Worm (Caenorhabditis elegans): ENCODE results near the gene fbxb-50.

DNA sequence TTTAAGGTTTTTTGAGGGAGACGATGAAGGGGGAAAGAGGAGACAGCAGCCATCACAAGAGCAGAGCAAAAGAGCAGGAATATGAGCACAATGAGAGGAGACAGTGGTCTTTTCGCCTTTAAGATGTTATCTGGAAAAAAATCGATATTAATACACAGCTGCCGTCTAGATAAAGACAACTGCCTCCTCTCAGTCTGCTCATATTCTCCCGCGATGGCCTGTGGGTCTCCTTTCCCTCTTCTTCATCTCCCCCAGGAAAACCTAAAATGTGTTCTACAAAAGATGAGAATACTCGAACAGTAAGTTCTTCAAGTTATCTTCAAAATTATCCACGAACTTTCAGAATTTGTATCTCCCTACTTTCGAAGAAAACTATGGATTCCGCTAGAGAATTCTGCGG is 5.7 kb upstream of the fbxb-50 start, which contains the start of the genes fbxb-52 and fbxb-51:
- no peak for TF ChIP-seq elt-1 (tag; optimal IDR thresholded peaks at IDR 0.05; ENCODE audit: borderline replicate concordance, insufficient read depth)
- no peak for TF ChIP-seq nhr-76 (tag; optimal IDR thresholded peaks at IDR 0.05)
- no peak for TF ChIP-seq ceh-39 (tag; optimal IDR thresholded peaks at IDR 0.05)
- TF ChIP-seq mab-5 (tag; optimal IDR thresholded peaks at IDR 0.05) = no peak
- TF ChIP-seq unc-62 (GFP tag; optimal IDR thresholded peaks at IDR 0.05) = no peak
- no peak for TF ChIP-seq lin-13 (tag; optimal IDR thresholded peaks at IDR 0.05)
- no peak for TF ChIP-seq cnd-1 (tag; optimal IDR thresholded peaks at IDR 0.05)
- no peak for TF ChIP-seq snpc-4 (tag; optimal IDR thresholded peaks at IDR 0.05)
- no peak for TF ChIP-seq nhr-2 (tag; optimal IDR thresholded peaks at IDR 0.05)
- no peak for TF ChIP-seq unc-39 (tag; optimal IDR thresholded peaks at IDR 0.05)
- TF ChIP-seq unc-120 (tag; optimal IDR thresholded peaks at IDR 0.05; ENCODE audit: poor library complexity, severe bottlenecking) = no peak
- TF ChIP-seq ztf-11 (tag; optimal IDR thresholded peaks at IDR 0.05) = no peak
- TF ChIP-seq ham-2 (GFP tag; optimal IDR thresholded peaks at IDR 0.05) = no peak
- no peak for TF ChIP-seq nhr-28 (tag; optimal IDR thresholded peaks at IDR 0.05)

Data from whole organism, mixed stage, embryonic.